Worm (Caenorhabditis elegans): ENCODE results near the gene M01H9.3.

M01H9.3 gene

DNA sequence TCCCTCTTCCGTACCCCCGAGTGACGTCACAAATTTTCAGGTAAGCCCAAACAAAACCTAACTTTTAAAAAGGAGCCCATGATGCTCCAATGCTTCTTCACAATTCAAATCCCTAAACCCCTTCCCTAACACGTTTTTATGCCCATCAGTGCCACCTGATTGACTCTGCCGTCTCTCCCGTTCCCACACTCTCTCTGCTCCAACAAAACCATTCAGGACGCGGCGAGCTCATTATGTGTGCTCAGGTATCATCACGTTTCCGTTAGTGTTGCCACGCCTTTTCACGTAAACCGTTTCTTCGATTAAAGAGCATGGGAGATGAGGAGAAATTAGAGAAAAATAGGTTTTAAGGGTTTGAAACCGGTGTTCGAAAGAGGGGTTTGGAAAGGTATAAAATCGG lies 13.7 kb downstream of the M01H9.3 start, which contains the start of gene M01H9.2:
M01H9.2 (minus strand) TSS at position 101 of the 400 bp plus-strand sequence.
- TF ChIP-seq sma-9 (GFP tag; optimal IDR thresholded peaks at IDR 0.05) (no peak), sma-9 (tag; optimal IDR thresholded peaks at IDR 0.05) (no peak), elt-3 (tag; optimal IDR thresholded peaks at IDR 0.05) (no peak), elt-1 (tag; optimal IDR thresholded peaks at IDR 0.05) (no peak), egl-27 (tag; optimal IDR thresholded peaks at IDR 0.05) (no peak), F13H6.1 (tag; optimal IDR thresholded peaks at IDR 0.05) (no peak), ceh-16 (tag; optimal IDR thresholded peaks at IDR 0.05) (no peak), lin-13 (GFP tag; optimal IDR thresholded peaks at IDR 0.05) (no peak), C34F6.9 (tag; optimal IDR thresholded peaks at IDR 0.05) (no peak), lin-39 (tag; optimal IDR thresholded peaks at IDR 0.05) (no peak), unc-62 (GFP tag; optimal IDR thresholded peaks at IDR 0.05) (no peak), ama-1 (optimal IDR thresholded peaks at IDR 0.05) (no peak), blmp-1 (tag; optimal IDR thresholded peaks at IDR 0.05; ENCODE audit: insufficient read depth) (no peak), nhr-11 (tag; optimal IDR thresholded peaks at IDR 0.05) (no peak)

DNA sequence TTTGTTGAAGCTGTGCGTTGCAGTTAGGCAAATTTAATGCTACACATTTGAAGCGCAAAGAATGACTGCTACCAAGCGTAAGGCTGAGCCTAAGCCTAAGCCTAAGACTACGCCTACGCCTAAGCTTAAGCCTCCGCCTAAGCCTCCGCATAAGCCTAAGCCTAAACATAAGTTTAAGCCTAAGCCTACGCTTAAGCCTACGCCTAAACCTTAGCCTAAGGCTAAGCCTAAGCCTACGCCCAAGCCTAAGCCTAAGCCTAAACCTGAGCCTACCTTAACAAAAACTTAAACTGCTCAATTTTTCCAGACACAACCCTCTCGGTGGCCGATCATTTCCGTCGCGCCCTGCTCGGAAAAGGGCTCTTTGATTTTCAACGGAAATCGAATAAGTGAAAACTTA lies 17.5 kb downstream of the M01H9.3 start:
- TF ChIP-seq sma-3 (GFP tag; optimal IDR thresholded peaks at IDR 0.05) (no peak), sma-9 (GFP tag; optimal IDR thresholded peaks at IDR 0.05) (no peak), sma-9 (tag; optimal IDR thresholded peaks at IDR 0.05) (no peak), nhr-10 (tag; optimal IDR thresholded peaks at IDR 0.05) (no peak), lin-13 (GFP tag; optimal IDR thresholded peaks at IDR 0.05) (no peak), nhr-25 (tag; optimal IDR thresholded peaks at IDR 0.05) (no peak), ztf-4 (tag; optimal IDR thresholded peaks at IDR 0.05) (no peak), ama-1 (optimal IDR thresholded peaks at IDR 0.05) (no peak), unc-62 (GFP tag; optimal IDR thresholded peaks at IDR 0.05) (no peak), nhr-237 (tag; optimal IDR thresholded peaks at IDR 0.05) (no peak), mbf-1 (tag; optimal IDR thresholded peaks at IDR 0.05) (no peak), elt-3 (tag; optimal IDR thresholded peaks at IDR 0.05) (no peak), nhr-77 (tag; optimal IDR thresholded peaks at IDR 0.05) (no peak), ZK546.5 (tag; optimal IDR thresholded peaks at IDR 0.05) (no peak), ztf-1 (GFP tag; conservative IDR thresholded peaks at IDR 0.05) (no peak), F13H6.1 (tag; optimal IDR thresholded peaks at IDR 0.05) (no peak), fos-1 (tag; optimal IDR thresholded peaks at IDR 0.05) (no peak), peb-1 (tag; optimal IDR thresholded peaks at IDR 0.05) (no peak), egl-27 (tag; optimal IDR thresholded peaks at IDR 0.05) (no peak), lsy-2 (tag; optimal IDR thresholded peaks at IDR 0.05) (no peak)

DNA sequence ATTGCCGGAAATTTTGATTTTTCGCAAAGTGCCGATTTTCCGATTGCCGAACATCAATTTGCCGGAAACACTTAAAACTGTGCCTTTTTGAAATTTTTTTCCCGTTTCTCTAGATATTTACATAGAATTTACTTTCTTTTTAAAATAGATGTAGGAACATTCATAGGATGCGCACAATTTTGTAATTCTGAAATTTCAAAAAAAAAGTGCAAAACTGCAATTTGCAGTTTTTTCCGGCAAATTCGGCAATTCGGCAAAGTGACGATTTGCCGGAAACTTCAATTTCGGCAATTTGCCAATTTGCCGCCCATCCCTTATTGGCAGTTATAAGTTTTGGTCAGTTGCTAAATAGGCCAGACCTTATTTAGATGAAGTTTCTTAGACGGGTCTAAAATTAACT lies 20.2 kb downstream of the M01H9.3 start:
- TF ChIP-seq fos-1 (tag; optimal IDR thresholded peaks at IDR 0.05) (no peak), dmd-4 (tag; optimal IDR thresholded peaks at IDR 0.05) (no peak), ama-1 (optimal IDR thresholded peaks at IDR 0.05) (no peak), crh-2 (tag; optimal IDR thresholded peaks at IDR 0.05) (no peak), nhr-10 (tag; optimal IDR thresholded peaks at IDR 0.05) (no peak), sma-3 (GFP tag; optimal IDR thresholded peaks at IDR 0.05) (no peak), R02D3.7 (tag; optimal IDR thresholded peaks at IDR 0.05) (no peak), elt-1 (tag; optimal IDR thresholded peaks at IDR 0.05) (no peak), unc-39 (tag; optimal IDR thresholded peaks at IDR 0.05) (no peak), mbf-1 (tag; optimal IDR thresholded peaks at IDR 0.05) (no peak), aly-2 (tag; optimal IDR thresholded peaks at IDR 0.05) (no peak)

DNA sequence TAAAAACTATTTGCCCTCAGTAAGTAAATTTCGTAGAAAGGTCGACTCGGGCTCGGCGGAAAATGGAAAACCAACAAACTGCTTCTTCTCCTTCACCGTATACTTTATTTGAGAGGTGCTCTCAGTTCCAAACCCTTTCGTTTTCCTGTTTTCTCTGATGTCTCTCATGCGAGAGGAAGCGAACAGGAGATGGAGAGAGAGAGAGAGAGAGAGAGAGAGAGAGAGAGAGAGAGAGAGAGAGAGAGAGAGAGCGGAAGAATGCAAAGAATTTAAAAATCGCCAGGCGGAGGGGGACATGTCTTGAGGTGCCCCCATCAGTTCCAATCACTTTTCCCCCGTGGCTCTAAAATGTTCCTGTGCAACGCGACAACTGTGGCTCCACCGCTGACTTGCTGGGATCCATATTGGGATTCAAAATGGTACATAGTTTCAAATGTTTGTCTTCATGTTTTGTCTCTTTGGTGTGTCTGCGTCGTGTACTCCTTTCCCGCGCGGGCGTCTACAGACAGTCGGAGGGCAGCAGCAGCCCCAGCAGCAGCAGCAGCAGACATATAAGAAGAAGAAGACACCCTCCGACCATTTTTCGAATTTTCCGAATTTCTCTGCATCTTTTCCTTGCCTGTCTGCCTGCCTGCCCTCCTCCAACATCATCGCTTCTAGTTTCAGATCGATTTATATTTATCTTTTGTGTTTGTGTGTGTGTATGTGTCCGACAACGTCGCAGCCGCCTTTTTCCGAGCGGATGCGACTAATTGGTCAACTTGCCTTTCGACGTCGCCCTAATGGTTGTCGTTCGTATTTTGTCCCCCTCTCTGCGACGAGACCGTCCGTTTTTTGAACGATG lies 22.3 kb downstream of the M01H9.3 start, which contains the start of gene R08C7.11:
R08C7.11 (minus strand) TSS at position 608 of the 844 bp plus-strand sequence.
- TF ChIP-seq lin-13 (GFP tag; optimal IDR thresholded peaks at IDR 0.05) = peak; percentile 15
- peak; percentile 29 for TF ChIP-seq nhr-25 (tag; optimal IDR thresholded peaks at IDR 0.05)
- peak in 1 of 2 experiments; percentile 26 for TF ChIP-seq lsy-2 (tag; optimal IDR thresholded peaks at IDR 0.05)
- peak; percentile 53 for TF ChIP-seq nhr-129 (tag; optimal IDR thresholded peaks at IDR 0.05)
- no peak for TF ChIP-seq nhr-21 (tag; optimal IDR thresholded peaks at IDR 0.05)
- TF ChIP-seq unc-39 (tag; optimal IDR thresholded peaks at IDR 0.05) = no peak
- TF ChIP-seq peb-1 (tag; optimal IDR thresholded peaks at IDR 0.05) = peak; percentile 29
- TF ChIP-seq F13H6.1 (tag; optimal IDR thresholded peaks at IDR 0.05) = peak; percentile 62
- peak; percentile 38 for TF ChIP-seq blmp-1 (tag; optimal IDR thresholded peaks at IDR 0.05; ENCODE audit: insufficient read depth)
- TF ChIP-seq sma-3 (GFP tag; optimal IDR thresholded peaks at IDR 0.05) = peak; percentile 29
- TF ChIP-seq zag-1 (tag; optimal IDR thresholded peaks at IDR 0.05) = no peak
- TF ChIP-seq ceh-16 (tag; optimal IDR thresholded peaks at IDR 0.05) = peak; percentile 34

Measured in whole organism, L2 larva.